Worm (Caenorhabditis elegans) whole organism, early embryonic: Measurements from ENCODE around the gene pis-1.

Experiments used
- B0310.2 ChIP-seq: sonication (generic microtip); optimal IDR thresholded peaks from 2 replicates; lab custom pipeline; 2016; ENCODE audit warnings: mild to moderate bottlenecking, missing genetic modification characterization, missing compliant biosample characterization
- F13C5.2 ChIP-seq: sonication (generic microtip); optimal IDR thresholded peaks from 2 replicates; lab custom pipeline; 2017; ENCODE audit warnings: mild to moderate bottlenecking, missing genetic modification characterization, inconsistent platforms, missing compliant biosample characterization
- aly-1 ChIP-seq: sonication (generic microtip); optimal IDR thresholded peaks from 2 replicates; lab custom pipeline; 2016; ENCODE audit warnings: missing genetic modification characterization, missing compliant biosample characterization
- ama-1 ChIP-seq: fragments of 150-350 bp; optimal IDR thresholded peaks from 2 replicates; lab custom pipeline; 2014
- ceh-36 ChIP-seq: sonication (generic microtip); optimal IDR thresholded peaks from 2 replicates; lab custom pipeline; 2016; ENCODE audit warnings: missing genetic modification characterization, inconsistent platforms, missing compliant biosample characterization
- ets-7 ChIP-seq: sonication (generic microtip); optimal IDR thresholded peaks from 2 replicates; lab custom pipeline; 2016; ENCODE audit warnings: missing genotype, missing genetic modification characterization, missing compliant biosample characterization
- flt-1 ChIP-seq: fragments of 200-800 bp; sonication (Bioruptor generic); IDR thresholded peaks from 2 replicates; pipeline ENCODE4 v1.3.6; 2022; ENCODE audit warnings: missing genetic modification characterization, missing compliant biosample characterization
- hnd-1 ChIP-seq: sonication (generic microtip); optimal IDR thresholded peaks from 2 replicates; lab custom pipeline; 2016; ENCODE audit warnings: missing genetic modification characterization, missing compliant biosample characterization
- pes-1 ChIP-seq: fragments of 200-800 bp; sonication (Bioruptor generic); IDR thresholded peaks from 2 replicates; pipeline ENCODE4 v1.3.6; 2022; ENCODE audit warnings: missing genetic modification reagents, missing genetic modification characterization, missing compliant biosample characterization
- sea-1 ChIP-seq: fragments of 200-800 bp; sonication (Bioruptor generic); conservative IDR thresholded peaks from 2 replicates; pipeline ENCODE4 v1.3.6; 2022; ENCODE audit warnings: missing genetic modification characterization, missing compliant biosample characterization
- tra-4 ChIP-seq: sonication (generic microtip); optimal IDR thresholded peaks from 2 replicates; lab custom pipeline; 2017; ENCODE audit warnings: missing genetic modification characterization, missing compliant biosample characterization

DNA sequence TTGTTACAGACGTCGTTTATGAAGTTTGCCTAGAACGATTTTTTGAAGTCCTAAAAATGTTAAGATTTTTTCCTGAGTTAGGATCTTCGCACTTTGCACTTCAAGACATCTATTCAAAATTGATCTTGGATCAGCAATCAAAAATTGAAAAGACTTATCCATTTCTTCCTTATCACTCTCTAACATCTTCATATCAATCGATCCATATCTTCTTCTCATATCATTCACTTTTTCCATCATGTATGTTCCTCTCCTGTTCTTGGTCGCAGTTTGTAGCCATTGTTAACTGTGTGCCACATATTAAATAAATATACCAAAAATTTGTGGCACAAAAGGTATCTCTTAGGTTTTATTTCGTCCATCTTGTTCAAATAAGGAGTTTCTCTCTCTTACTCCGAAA, 40.7 kb downstream of the pis-1 start:
- TF ChIP-seq ama-1 (lab: Kevin White, UChicago): no peak
- no peak for TF ChIP-seq ets-7 (tag; lab: Kevin White, UChicago)
- no peak for TF ChIP-seq tra-4 (tag; lab: Kevin White, UChicago)
- no peak for TF ChIP-seq hnd-1
- no peak for TF ChIP-seq sea-1
- TF ChIP-seq flt-1 (GFP tag; lab: Robert Waterston, UW): no peak
- TF ChIP-seq F13C5.2: no peak
- TF ChIP-seq aly-1 (tag; lab: Kevin White, UChicago): no peak
- no peak for TF ChIP-seq pes-1
- TF ChIP-seq ceh-36 (tag; lab: Kevin White, UChicago): no peak
- TF ChIP-seq B0310.2 (tag; lab: Kevin White, UChicago): no peak
